Worm (Caenorhabditis elegans) whole organism, mixed stage, embryonic: ENCODE measurements around the gene rnp-3.

ENCODE experiments used
- M03D4.4 ChIP-seq: sonication (generic microtip); optimal IDR thresholded peaks from 2 replicates; lab custom pipeline; 2017; ENCODE audit warnings: mild to moderate bottlenecking, missing genetic modification characterization, missing compliant biosample characterization
- flh-1 ChIP-seq: fragments of 200-800 bp; sonication (Bioruptor generic); optimal IDR thresholded peaks from 2 replicates; lab custom pipeline; 2018; ENCODE audit warnings: mild to moderate bottlenecking, missing genetic modification characterization, moderate library complexity, missing compliant biosample characterization
- lin-13 ChIP-seq: fragments of 150-350 bp; optimal IDR thresholded peaks from 2 replicates; lab custom pipeline; 2014; ENCODE audit warnings: missing biosample characterization, missing genetic modification characterization
- mab-5 ChIP-seq: fragments of 150-350 bp; optimal IDR thresholded peaks from 2 replicates; lab custom pipeline; 2014; ENCODE audit warnings: missing biosample characterization, missing genetic modification characterization
- nhr-237 ChIP-seq: fragments of 150-350 bp; optimal IDR thresholded peaks from 2 replicates; lab custom pipeline; 2014; ENCODE audit warnings: missing biosample characterization, missing genetic modification characterization
- pha-4 ChIP-seq: fragments of 150-350 bp; optimal IDR thresholded peaks from 2 replicates; lab custom pipeline; 2018; ENCODE audit warnings: missing biosample characterization, missing genetic modification reagents, missing genetic modification characterization
- snpc-4 ChIP-seq: fragments of 150-350 bp; optimal IDR thresholded peaks from 2 replicates; lab custom pipeline; 2014; ENCODE audit warnings: missing biosample characterization, missing genetic modification characterization
- unc-39 ChIP-seq: fragments of 150-350 bp; optimal IDR thresholded peaks from 2 replicates; lab custom pipeline; 2014; ENCODE audit warnings: missing biosample characterization, missing genetic modification characterization
- unc-62 ChIP-seq: fragments of 150-350 bp; optimal IDR thresholded peaks from 2 replicates; lab custom pipeline; 2014; ENCODE audit warnings: missing biosample characterization, missing genetic modification reagents, missing genetic modification characterization

DNA sequence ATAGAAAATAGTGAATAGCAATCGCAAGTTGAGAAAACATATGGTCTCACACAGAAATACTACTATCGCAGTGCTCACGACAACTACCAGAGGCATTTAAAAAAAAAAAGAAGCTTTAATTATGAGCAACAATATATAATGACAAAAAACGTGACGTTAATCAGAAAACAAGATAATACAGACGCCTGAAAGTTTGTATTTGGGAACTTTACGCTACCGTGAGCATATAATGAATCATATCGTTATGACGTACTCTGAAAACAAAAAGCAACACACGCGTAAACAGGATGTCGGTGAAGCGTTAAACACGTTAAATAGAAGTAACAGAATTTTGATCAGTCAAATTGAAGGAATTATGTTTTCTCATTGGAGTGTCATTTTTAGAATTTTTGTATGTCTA lies 52.0 kb downstream of the rnp-3 start, which contains the start of gene srbc-71:
- TF ChIP-seq unc-39 (tag; lab: Kevin White, UChicago) (no peak), unc-62 (no peak), mab-5 (tag; lab: Kevin White, UChicago) (no peak), nhr-237 (tag; lab: Kevin White, UChicago) (no peak), M03D4.4 (no peak), pha-4 (tag; lab: Kevin White, UChicago) (no peak), lin-13 (tag; lab: Kevin White, UChicago) (no peak), snpc-4 (tag; lab: Kevin White, UChicago) (no peak), flh-1 (GFP tag; lab: Kevin White, UChicago) (no peak)
